Fruit fly (Drosophila melanogaster) whole organism, pupa: Measurements from ENCODE around the gene CG44869.
A peak's percentile ranks its signal among the peaks of the same experiment; 100 is the strongest.

ENCODE experiments used
- CG10348 ChIP-seq: fragments of 200-800 bp; sonication (Bioruptor generic); IDR thresholded peaks from 2 replicates; pipeline ENCODE4 v1.3.6; 2022; ENCODE audit warnings: missing biosample characterization, missing genetic modification characterization
- CG15710 ChIP-seq: fragments of 200-800 bp; sonication (Bioruptor generic); optimal IDR thresholded peaks from 2 replicates; lab custom pipeline; 2018; ENCODE audit warnings: missing biosample characterization, mild to moderate bottlenecking, missing genetic modification characterization, moderate library complexity
- CG32121 ChIP-seq: fragments of 200-800 bp; sonication (Bioruptor generic); IDR thresholded peaks from 2 replicates; pipeline ENCODE4 v1.3.6; 2022; ENCODE audit warnings: missing biosample characterization, missing genetic modification characterization
- CG8159 ChIP-seq: fragments of 200-800 bp; sonication (Bioruptor generic); optimal IDR thresholded peaks from 3 replicates; lab custom pipeline; 2018; ENCODE audit warnings: missing biosample characterization, mild to moderate bottlenecking, missing genetic modification characterization, moderate library complexity
- EcR ChIP-seq: fragments of 200-800 bp; sonication (Bioruptor generic); optimal IDR thresholded peaks from 3 replicates; lab custom pipeline; 2019; ENCODE audit warnings: missing biosample characterization, missing genetic modification characterization, mild to moderate bottlenecking, moderate library complexity, missing genetic modification reagents
- Ets98B ChIP-seq: fragments of 200-800 bp; sonication (Bioruptor generic); IDR thresholded peaks from 2 replicates; pipeline ENCODE4 v1.3.6; 2022; ENCODE audit warnings: missing biosample characterization, missing genetic modification characterization
- Pif1A ChIP-seq: fragments of 200-800 bp; sonication (Bioruptor generic); optimal IDR thresholded peaks from 3 replicates; lab custom pipeline; 2016; ENCODE audit warnings: missing biosample characterization, missing genetic modification characterization
- Pif1B ChIP-seq: fragments of 200-800 bp; sonication (Bioruptor generic); optimal IDR thresholded peaks from 3 replicates; lab custom pipeline; 2016; ENCODE audit warnings: missing biosample characterization, missing genetic modification characterization
- Snoo ChIP-seq: fragments of 200-800 bp; sonication (Bioruptor generic); optimal IDR thresholded peaks from 3 replicates; lab custom pipeline; 2017; ENCODE audit warnings: missing biosample characterization, mild to moderate bottlenecking, missing genetic modification characterization, inconsistent platforms
- gl ChIP-seq: fragments of 200-800 bp; sonication (Bioruptor generic); optimal IDR thresholded peaks from 2 replicates; lab custom pipeline; 2018; ENCODE audit warnings: missing biosample characterization, mild to moderate bottlenecking, missing genetic modification characterization

DNA sequence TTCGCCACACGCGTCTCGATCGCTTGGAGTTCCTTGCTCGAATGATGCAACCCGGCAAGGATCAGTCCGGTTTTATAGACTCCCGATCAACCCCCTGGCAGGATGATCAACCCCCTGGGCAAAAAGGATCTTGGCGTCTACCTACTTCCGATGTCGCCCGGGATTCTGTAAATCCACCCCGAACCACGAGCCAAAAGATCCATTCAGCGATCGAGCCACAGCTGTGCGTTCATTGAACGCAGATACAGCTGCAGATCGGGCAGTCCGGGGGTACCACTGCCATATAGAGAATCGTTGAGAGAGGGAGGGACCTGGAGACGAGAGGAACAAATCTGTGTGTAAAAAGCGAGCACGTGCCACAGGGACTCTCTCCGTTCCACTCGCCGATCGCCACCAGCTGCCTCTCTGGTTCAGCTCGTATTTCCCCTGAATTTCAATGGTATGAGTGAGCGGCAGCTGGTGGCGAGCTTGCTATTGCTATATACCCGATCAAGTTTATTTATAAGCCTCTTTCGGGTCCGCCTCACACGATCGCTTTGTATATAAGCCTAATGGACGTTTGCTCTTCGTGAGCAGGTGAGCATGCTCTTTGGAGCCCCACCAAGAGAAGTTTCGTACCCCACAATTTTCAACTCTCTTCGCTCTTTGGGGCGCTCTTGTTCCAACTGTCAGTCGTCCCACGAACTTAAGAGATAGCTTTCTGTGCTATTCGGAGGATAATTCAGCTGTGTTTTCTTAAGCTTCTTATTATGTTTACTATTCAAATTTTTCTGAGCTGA lies 7.6 kb upstream of the CG44869 start, which contains the start of gene wor:
- no peak for TF ChIP-seq CG10348 (GFP tag; lab: Robert Waterston, UW)
- TF ChIP-seq EcR (GFP tag; lab: Kevin White, UChicago): peak; percentile 69
- TF ChIP-seq CG32121 (GFP tag; lab: Robert Waterston, UW): 0 out of 2 replicates have a peak, but pooled peaks have one; percentile 19
- TF ChIP-seq CG8159: no peak
- TF ChIP-seq gl (tag; lab: Kevin White, UChicago): no peak
- peak; percentile 26 for TF ChIP-seq Pif1B
- no peak for TF ChIP-seq Snoo
- TF ChIP-seq Pif1A (GFP tag; lab: Kevin White, UChicago): no peak
- no peak for TF ChIP-seq CG15710
- no peak for TF ChIP-seq Ets98B
